Worm (Caenorhabditis elegans) whole organism, midembryonic: Measurements from ENCODE around the gene rab-37.

ENCODE experiments used
- T22C8.4 ChIP-seq: fragments of 200-800 bp; sonication (Bioruptor generic); IDR thresholded peaks from 2 replicates; pipeline ENCODE4 v1.3.6; 2022; ENCODE audit warnings: missing genetic modification characterization, missing compliant biosample characterization
- cog-1 ChIP-seq: sonication (generic microtip); optimal IDR thresholded peaks from 2 replicates; lab custom pipeline; 2016; ENCODE audit warnings: missing genetic modification characterization, missing compliant biosample characterization
- flt-1 ChIP-seq: fragments of 200-800 bp; sonication (Bioruptor generic); IDR thresholded peaks from 2 replicates; pipeline ENCODE4 v1.3.6; 2022; ENCODE audit warnings: missing genetic modification characterization, missing compliant biosample characterization
- klf-2 ChIP-seq: fragments of 200-800 bp; sonication (Bioruptor generic); conservative IDR thresholded peaks from 2 replicates; pipeline ENCODE4 v1.3.6; 2022; ENCODE audit warnings: missing genetic modification reagents, missing genetic modification characterization, missing compliant biosample characterization
- med-1 ChIP-seq: sonication (generic microtip); optimal IDR thresholded peaks from 2 replicates; lab custom pipeline; 2017; ENCODE audit warnings: missing genetic modification characterization, mild to moderate bottlenecking, missing compliant biosample characterization, antibody characterized with exemption, missing genetic modification reagents; ENCODE audit not compliant: insufficient read depth
- ref-1 ChIP-seq: fragments of 200-800 bp; sonication (Bioruptor generic); conservative IDR thresholded peaks from 2 replicates; pipeline ENCODE4 v1.3.6; 2022; ENCODE audit warnings: missing genetic modification reagents, missing genetic modification characterization, missing compliant biosample characterization
- tab-1 ChIP-seq: fragments of 200-800 bp; sonication (Bioruptor generic); IDR thresholded peaks from 2 replicates; pipeline ENCODE4 v1.3.6; 2022; ENCODE audit warnings: missing genetic modification characterization, missing compliant biosample characterization
- ztf-23 ChIP-seq: fragments of 200-800 bp; sonication (Bioruptor generic); IDR thresholded peaks from 2 replicates; pipeline ENCODE4 v1.3.6; 2022; ENCODE audit warnings: missing genetic modification reagents, missing genetic modification characterization, missing compliant biosample characterization
- ztf-29 ChIP-seq: fragments of 200-800 bp; sonication (Bioruptor generic); IDR thresholded peaks from 2 replicates; pipeline ENCODE4 v1.3.6; 2022; ENCODE audit warnings: missing genetic modification reagents, missing genetic modification characterization, missing compliant biosample characterization

Gene rab-37

DNA sequence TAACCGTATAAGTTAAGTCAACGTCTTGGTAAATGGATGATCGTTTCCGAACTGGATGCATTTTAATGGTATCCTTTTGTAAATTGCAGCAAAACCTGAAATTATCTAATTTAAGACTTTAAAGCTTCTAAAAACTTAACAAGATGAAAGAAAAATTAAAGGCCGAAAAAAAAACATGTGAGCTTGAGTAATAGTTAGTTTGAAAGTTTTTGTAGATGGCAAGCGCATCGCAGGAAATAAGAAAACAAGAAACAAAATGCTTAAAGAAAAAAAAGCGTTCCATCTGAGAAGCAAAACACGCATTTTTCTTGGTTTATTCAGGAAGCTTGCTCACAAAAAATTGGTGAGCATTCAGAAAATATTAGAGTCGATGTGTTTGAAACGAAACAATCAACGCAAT, at the start of gene rab-37:
rab-37 (minus strand) TSS at position 101 of the 400 bp plus-strand sequence.
- no peak for TF ChIP-seq T22C8.4

DNA sequence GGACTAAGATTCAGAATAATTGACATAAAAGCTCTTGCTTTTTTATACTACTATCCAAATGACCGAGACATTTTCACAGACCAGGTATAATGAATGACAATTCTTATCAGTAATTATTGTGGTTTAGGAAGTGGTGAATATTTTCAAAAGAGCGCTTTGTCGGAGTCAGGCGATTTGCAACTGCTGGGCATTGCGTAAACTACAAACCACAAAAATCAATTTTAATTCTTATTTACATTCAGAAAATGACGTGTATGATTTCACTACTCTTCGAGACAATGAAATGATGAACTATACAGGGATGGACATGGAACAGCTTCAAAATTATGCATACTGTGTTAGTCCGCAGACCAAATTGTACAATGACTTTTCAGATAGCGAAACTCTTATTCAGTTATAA, 48.8 kb upstream of the rab-37 start:
- TF ChIP-seq tab-1 (GFP tag; lab: Robert Waterston, UW) (no peak), ref-1 (no peak), ztf-23 (GFP tag; lab: Robert Waterston, UW) (no peak)

DNA sequence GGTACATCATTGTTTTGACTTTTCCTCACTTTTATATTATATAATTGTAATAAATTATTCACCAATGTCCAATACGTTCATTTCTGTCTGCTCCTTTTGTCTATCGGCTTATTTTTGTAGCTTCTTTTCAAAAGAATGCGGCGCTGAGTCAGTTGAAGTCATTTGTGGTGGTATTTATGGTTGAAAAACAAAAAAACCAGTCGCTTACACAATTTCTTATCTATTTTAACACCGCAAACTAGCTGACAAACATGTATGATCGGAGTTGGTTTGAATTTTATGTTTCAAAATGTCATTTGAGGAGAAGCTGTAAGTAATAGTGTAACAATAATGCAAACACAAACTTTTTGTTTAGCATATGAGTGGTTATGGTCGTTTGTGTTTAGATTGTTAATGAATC, 48.3 kb upstream of the rab-37 start, which contains the start of gene ets-10:
ets-10 (plus strand) TSS at position 201 of the 400 bp plus-strand sequence.
- no peak for TF ChIP-seq T22C8.4
- TF ChIP-seq ztf-29 (GFP tag; lab: Robert Waterston, UW) = no peak
- TF ChIP-seq flt-1 = no peak
- TF ChIP-seq klf-2 (GFP tag; lab: Robert Waterston, UW) = no peak

DNA sequence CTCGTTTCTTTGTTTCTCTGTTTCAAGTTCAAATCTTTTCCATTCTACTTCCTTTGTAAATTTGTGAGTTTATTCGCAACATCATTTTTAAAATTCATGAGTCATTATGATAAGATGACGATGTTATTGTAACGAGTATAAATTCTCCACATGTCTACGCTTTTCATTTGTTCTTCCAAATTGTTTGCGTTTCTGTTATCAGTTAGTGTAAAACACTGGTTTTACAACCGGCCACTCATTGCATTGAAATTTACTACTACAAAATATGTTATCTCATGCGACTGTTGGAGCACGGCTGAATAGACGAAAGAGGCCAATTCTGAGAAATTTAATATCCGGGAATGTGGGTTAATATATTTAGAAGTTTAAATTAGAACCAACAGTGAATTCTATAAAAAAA, 46.7 kb upstream of the rab-37 start, which contains the start of gene C52B9.19:
C52B9.19 (plus strand) TSS at position 176 of the 400 bp plus-strand sequence.
- no peak for TF ChIP-seq med-1 (GFP tag; lab: Kevin White, UChicago)
- no peak for TF ChIP-seq ztf-23 (GFP tag; lab: Robert Waterston, UW)
- TF ChIP-seq ref-1 = no peak
- TF ChIP-seq tab-1 (GFP tag; lab: Robert Waterston, UW) = no peak
- no peak for TF ChIP-seq ztf-29 (GFP tag; lab: Robert Waterston, UW)
- no peak for TF ChIP-seq cog-1
- TF ChIP-seq flt-1 = no peak
- TF ChIP-seq T22C8.4 = no peak
- TF ChIP-seq klf-2 (GFP tag; lab: Robert Waterston, UW) = no peak

DNA sequence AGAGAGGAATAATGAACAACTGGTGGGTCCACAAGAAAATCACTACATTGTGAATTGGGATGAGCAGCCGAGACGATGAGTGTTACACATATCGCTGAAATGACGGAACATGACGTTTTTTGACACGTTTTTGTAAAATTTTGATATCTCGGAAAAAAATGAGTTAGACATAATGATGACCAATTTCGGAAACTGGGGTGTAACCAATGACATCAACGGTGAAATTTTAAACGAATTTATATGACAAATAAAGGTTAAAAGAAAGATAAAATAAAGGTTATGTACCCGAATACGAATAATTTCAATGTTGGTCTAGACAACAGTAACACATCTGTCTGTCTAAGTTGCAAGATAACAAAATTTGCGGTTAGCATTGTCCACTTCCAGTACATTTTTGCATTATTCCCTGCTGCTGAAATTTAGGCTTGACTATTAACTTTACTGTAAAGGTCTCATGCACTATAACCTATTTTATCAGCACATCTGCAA, 43.7 kb upstream of the rab-37 start, which contains the start of the genes twk-28 and ets-9:
twk-28 (minus strand) TSS at position 51 of the 489 bp plus-strand sequence.
ets-9 (plus strand) TSS at position 410 of the 489 bp plus-strand sequence.
- TF ChIP-seq med-1 (GFP tag; lab: Kevin White, UChicago) (no peak), klf-2 (GFP tag; lab: Robert Waterston, UW) (no peak), T22C8.4 (no peak), ztf-23 (GFP tag; lab: Robert Waterston, UW) (no peak), flt-1 (no peak), tab-1 (GFP tag; lab: Robert Waterston, UW) (no peak), ztf-29 (GFP tag; lab: Robert Waterston, UW) (no peak), cog-1 (no peak), ref-1 (no peak)

DNA sequence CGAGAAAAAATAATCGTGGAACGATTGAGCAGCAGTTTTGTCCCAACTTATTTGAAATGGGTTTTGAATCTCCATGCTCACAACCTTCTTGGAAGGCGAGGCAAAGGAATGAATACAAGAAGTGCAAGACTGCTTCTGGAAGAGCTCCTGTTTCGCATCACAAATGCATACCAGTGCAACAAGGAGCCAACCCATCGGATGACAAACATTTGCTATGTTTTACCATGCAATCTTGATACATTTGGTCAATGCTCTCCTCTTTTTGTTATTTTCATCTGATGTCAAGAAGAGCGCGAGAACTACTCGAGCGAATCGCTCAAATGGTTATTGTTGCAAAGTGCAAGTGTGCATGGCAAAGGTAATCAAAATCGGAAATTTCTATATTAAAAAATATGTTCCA, 38.5 kb upstream of the rab-37 start, which contains the start of gene mec-18:
mec-18 (minus strand) TSS at position 101 of the 400 bp plus-strand sequence.
- no peak for TF ChIP-seq T22C8.4
- TF ChIP-seq cog-1 = no peak
- no peak for TF ChIP-seq ztf-23 (GFP tag; lab: Robert Waterston, UW)
- no peak for TF ChIP-seq flt-1
- no peak for TF ChIP-seq med-1 (GFP tag; lab: Kevin White, UChicago)
- TF ChIP-seq ztf-29 (GFP tag; lab: Robert Waterston, UW) = no peak
- TF ChIP-seq tab-1 (GFP tag; lab: Robert Waterston, UW) = no peak
- no peak for TF ChIP-seq klf-2 (GFP tag; lab: Robert Waterston, UW)
- no peak for TF ChIP-seq ref-1

DNA sequence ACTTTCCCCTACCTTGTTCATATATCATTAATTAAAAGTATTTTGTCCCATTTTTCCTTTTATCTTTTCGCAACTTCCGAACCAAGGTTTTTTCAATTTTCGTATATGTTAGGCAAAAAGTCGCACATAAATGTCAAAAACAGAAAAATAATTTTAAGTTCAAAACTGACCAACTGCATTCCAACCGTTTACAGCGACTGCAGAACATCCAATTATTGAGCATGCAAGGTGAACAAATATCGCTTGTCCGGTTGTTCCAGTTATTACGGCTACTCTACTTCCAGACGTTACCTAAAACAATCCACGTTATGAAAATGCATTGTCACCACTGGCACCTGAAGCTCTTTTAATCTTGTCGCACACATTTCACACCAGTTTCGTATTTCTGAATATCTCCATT, 38.0 kb upstream of the rab-37 start, which contains the start of gene C52B9.10:
C52B9.10 (plus strand) TSS at position 301 of the 400 bp plus-strand sequence.
- TF ChIP-seq flt-1 (no peak), T22C8.4 (no peak), ztf-29 (GFP tag; lab: Robert Waterston, UW) (no peak), ztf-23 (GFP tag; lab: Robert Waterston, UW) (no peak), med-1 (GFP tag; lab: Kevin White, UChicago) (no peak), ref-1 (no peak), tab-1 (GFP tag; lab: Robert Waterston, UW) (no peak), klf-2 (GFP tag; lab: Robert Waterston, UW) (no peak), cog-1 (no peak)

DNA sequence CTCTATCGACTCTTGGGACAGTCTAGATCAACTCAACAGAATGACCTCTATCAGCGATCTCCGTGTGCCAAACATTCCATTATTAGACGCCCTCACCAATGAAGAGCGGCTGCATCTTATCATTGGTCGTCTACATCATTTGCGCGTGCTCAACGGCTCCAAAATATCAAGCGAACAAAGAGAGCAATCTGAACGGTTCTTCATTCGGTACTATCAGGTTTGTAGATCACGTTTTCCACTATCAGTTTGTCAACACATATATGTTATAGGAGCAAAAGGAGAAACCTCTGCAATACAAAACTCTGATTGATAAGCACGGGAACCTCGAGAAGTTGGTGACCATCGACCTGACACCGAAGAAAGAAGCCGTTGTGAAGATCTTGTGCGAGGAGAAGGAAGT, 32.7 kb upstream of the rab-37 start:
- no peak for TF ChIP-seq ref-1
- no peak for TF ChIP-seq tab-1 (GFP tag; lab: Robert Waterston, UW)
- no peak for TF ChIP-seq T22C8.4
- TF ChIP-seq flt-1 = no peak
- no peak for TF ChIP-seq med-1 (GFP tag; lab: Kevin White, UChicago)

DNA sequence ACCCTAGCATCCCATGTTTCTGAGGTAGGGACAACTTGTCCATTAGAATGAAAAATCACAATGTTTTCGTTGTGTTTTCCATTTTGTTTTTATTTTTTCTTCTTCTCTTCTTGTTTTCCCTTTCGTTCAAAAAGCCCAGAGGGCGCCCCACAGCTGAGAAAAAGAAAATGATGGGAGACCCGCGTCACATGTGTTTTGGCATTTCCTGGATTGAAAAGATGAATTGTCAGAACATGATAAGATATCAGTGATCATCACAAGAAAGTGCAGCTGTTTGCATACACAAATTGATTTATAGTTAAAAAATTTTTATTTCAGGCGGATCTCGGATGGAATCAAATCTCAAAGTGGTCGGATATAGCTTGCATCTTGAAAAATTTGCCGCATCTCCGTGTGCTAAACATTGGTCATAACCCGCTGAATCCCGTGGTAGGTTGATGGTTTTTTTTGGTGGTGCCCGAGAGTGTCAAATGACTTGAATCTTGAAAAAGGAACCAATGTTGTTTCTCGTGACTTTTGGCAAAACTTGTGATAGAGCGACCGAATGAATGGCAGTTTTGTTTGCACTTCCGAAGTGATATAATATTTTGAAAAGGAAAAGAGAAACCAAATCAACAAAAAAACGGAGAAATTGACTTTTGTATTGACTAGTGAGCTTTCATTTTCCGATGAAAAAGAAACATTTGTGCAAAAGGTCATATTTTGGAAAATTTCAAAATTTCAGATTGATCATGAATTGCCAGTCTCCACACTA, 30.7 kb upstream of the rab-37 start:
- TF ChIP-seq ztf-23 (GFP tag; lab: Robert Waterston, UW) (no peak), tab-1 (GFP tag; lab: Robert Waterston, UW) (no peak), flt-1 (no peak), med-1 (GFP tag; lab: Kevin White, UChicago) (no peak)

DNA sequence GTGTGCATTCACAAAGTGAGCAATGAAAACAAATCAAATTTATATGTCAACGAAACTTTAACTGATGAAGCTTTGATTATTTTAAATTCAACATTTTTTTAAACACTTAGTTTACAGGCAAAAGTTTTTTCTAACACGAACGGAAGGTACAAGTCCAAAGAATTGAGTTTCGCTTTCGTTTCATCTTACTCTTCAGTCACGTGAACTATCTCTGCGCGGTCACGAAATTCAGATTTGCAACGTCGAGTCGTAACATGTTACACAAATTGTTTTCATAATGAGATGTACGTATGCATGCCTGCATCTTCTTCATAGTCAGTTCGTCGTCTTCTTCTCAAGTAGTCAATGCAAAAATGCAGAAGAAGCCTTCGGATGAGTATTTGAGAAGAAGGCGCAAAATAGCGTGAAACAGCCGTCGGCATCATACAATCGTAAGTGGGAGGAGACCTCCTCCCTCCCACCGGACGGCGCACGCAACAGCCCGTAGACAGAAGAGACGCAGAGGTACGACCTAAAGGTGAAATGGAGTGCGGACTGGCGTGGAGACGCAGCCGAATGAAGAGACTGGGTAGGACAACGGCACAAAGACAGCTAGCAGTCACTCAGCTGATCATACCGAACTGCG, 29.7 kb upstream of the rab-37 start, which contains the start of gene coel-1:
coel-1 (plus strand) TSS at position 381 of the 625 bp plus-strand sequence.
- TF ChIP-seq ztf-29 (GFP tag; lab: Robert Waterston, UW) (0 out of 2 replicates have a peak, but pooled peaks have one; percentile 33), ref-1 (no peak), cog-1 (peak; percentile 41), ztf-23 (GFP tag; lab: Robert Waterston, UW) (no peak)
